Worm (Caenorhabditis elegans) whole organism, L3 larva: Measurements from ENCODE around the gene F59A1.18.

Experiments
- ZK546.5 ChIP-seq: sonication (generic microtip); optimal IDR thresholded peaks from 2 replicates; lab custom pipeline; 2017; ENCODE audit warnings: missing biosample characterization, missing genetic modification characterization
- ama-1 ChIP-seq: fragments of 150-350 bp; optimal IDR thresholded peaks from 2 replicates; lab custom pipeline; 2018
- egl-27 ChIP-seq: sonication (generic microtip); optimal IDR thresholded peaks from 4 replicates; lab custom pipeline; 2017; ENCODE audit warnings: missing biosample characterization, missing genetic modification reagents, missing genetic modification characterization
- elt-1 ChIP-seq: fragments of 150-350 bp; optimal IDR thresholded peaks from 2 replicates; lab custom pipeline; 2014; ENCODE audit warnings: missing biosample characterization, missing genetic modification characterization
- nhr-23 ChIP-seq: fragments of 150-350 bp; optimal IDR thresholded peaks from 2 replicates; lab custom pipeline; 2014; ENCODE audit warnings: missing biosample characterization, missing genetic modification reagents, missing genetic modification characterization

ce11 chrV:17718647-17719046 lies 31.9 kb upstream of the F59A1.18 start, which contains the start of gene str-77:
- TF ChIP-seq elt-1 (tag; lab: Kevin White, UChicago) (no peak), egl-27 (no peak), ZK546.5 (tag; lab: Kevin White, UChicago) (no peak), nhr-23 (tag; lab: Kevin White, UChicago) (no peak), ama-1 (lab: Kevin White, UChicago) (no peak)
